Fruit fly (Drosophila melanogaster): ENCODE results near the gene Nnf1b.

Gene Nnf1b

dm6 chr2L:821242-821985 is 11.0 kb downstream of the Nnf1b start, which contains the start of gene CG3662 (continued):
- TF ChIP-seq zf30C (GFP tag; optimal IDR thresholded peaks at IDR 0.05) (peak; percentile 4), CG18764 (GFP tag; optimal IDR thresholded peaks at IDR 0.05) (peak; percentile 0), CG17912 (GFP tag; optimal IDR thresholded peaks at IDR 0.05) (no peak), Pdp1 (GFP tag; optimal IDR thresholded peaks at IDR 0.05) (peak in 1 of 2 experiments; percentile 44), BtbVII (GFP tag; optimal IDR thresholded peaks at IDR 0.05) (no peak), CG2120 (GFP tag; optimal IDR thresholded peaks at IDR 0.05) (peak; percentile 31), CG11456 (GFP tag; IDR thresholded peaks at IDR 0.05) (no peak), pita (GFP tag; optimal IDR thresholded peaks at IDR 0.05) (peak; percentile 73), ato (GFP tag; IDR thresholded peaks at IDR 0.05; ENCODE audit: partially characterized antibody) (peak; percentile 40), CG42726 (GFP tag; IDR thresholded peaks at IDR 0.05; ENCODE audit: partially characterized antibody) (peak; percentile 49; the same call in 1 of the 2 replicates), stwl (tag; optimal IDR thresholded peaks at IDR 0.05) (peak; percentile 69), CG7987 (GFP tag; optimal IDR thresholded peaks at IDR 0.05) (peak; percentile 15), Dp (GFP tag; optimal IDR thresholded peaks at IDR 0.05) (peak; percentile 98), CG9797 (GFP tag; optimal IDR thresholded peaks at IDR 0.05) (peak; percentile 89), grn (GFP tag; optimal IDR thresholded peaks at IDR 0.05) (peak; percentile 18), NK7.1 (GFP tag; optimal IDR thresholded peaks at IDR 0.05) (no peak), her (GFP tag; optimal IDR thresholded peaks at IDR 0.05) (peak; percentile 60), CG6791 (GFP tag; IDR thresholded peaks at IDR 0.05; ENCODE audit: partially characterized antibody) (no peak), Deaf1 (tag; optimal IDR thresholded peaks at IDR 0.05) (peak; percentile 85), MBD-R2 (GFP tag; IDR thresholded peaks at IDR 0.05) (peak; percentile 69), cwo (GFP tag; optimal IDR thresholded peaks at IDR 0.05) (peak; percentile 67), MESR4 (GFP tag; optimal IDR thresholded peaks at IDR 0.05) (peak; percentile 97), Ssrp (tag; optimal IDR thresholded peaks at IDR 0.05) (no peak), tna (GFP tag; IDR thresholded peaks at IDR 0.05; ENCODE audit: partially characterized antibody) (peak; percentile 10; the same call in 1 of the 2 replicates), Hmr (GFP tag; optimal IDR thresholded peaks at IDR 0.05) (peak; percentile 47), phol (tag; optimal IDR thresholded peaks at IDR 0.05) (peak; percentile 60), MTF-1 (GFP tag; optimal IDR thresholded peaks at IDR 0.05; ENCODE audit: borderline replicate concordance) (peak; percentile 9), onecut (GFP tag; IDR thresholded peaks at IDR 0.05) (peak; percentile 99)

dm6 chr2L:821986-822711 is 11.8 kb downstream of the Nnf1b start:
- TF ChIP-seq CG42726 (GFP tag; IDR thresholded peaks at IDR 0.05; ENCODE audit: partially characterized antibody) (0 out of 2 replicates have a peak, but pooled peaks have one; percentile 48), dati (GFP tag; IDR thresholded peaks at IDR 0.05) (no peak), CrebB (tag; optimal IDR thresholded peaks at IDR 0.05) (no peak), knrl (GFP tag; IDR thresholded peaks at IDR 0.05; ENCODE audit: partially characterized antibody) (no peak), CG9727 (GFP tag; optimal IDR thresholded peaks at IDR 0.05) (no peak), Hr78 (GFP tag; optimal IDR thresholded peaks at IDR 0.05) (peak in 1 of 2 experiments; percentile 62), danr (GFP tag; IDR thresholded peaks at IDR 0.05) (no peak)

Data from whole organism, embryonic.